Worm (Caenorhabditis elegans) whole organism, L1 larva: Measurements from ENCODE around the gene B0464.6.

Source experiments
- aha-1 ChIP-seq: fragments of 150-350 bp; optimal IDR thresholded peaks from 2 replicates; lab custom pipeline; 2014; ENCODE audit warnings: missing biosample characterization, missing genetic modification characterization
- aly-2 ChIP-seq: fragments of 150-350 bp; optimal IDR thresholded peaks from 2 replicates; lab custom pipeline; 2014; ENCODE audit warnings: missing biosample characterization, missing genetic modification characterization
- ama-1 ChIP-seq: fragments of 150-350 bp; optimal IDR thresholded peaks from 2 replicates; lab custom pipeline; 2014
- blmp-1 ChIP-seq: fragments of 150-350 bp; optimal IDR thresholded peaks from 2 replicates; lab custom pipeline; 2014; ENCODE audit warnings: missing biosample characterization, missing genetic modification characterization
- dsc-1 ChIP-seq: sonication (generic microtip); optimal IDR thresholded peaks from 2 replicates; lab custom pipeline; 2016; ENCODE audit warnings: mild to moderate bottlenecking, missing genetic modification characterization, missing compliant biosample characterization
- efl-1 ChIP-seq, 4 experiments: fragments of 150-350 bp; optimal IDR thresholded peaks in 3 of 4; peaks in 1 of 4; 1 replicate in 1 of 4; 2 replicates in 3 of 4; lab custom pipeline; 2014; ENCODE audit warnings: missing biosample characterization in 2 of 4, missing genetic modification characterization in 2 of 4, missing genetic modification reagents in 2 of 4
- egl-13 ChIP-seq: sonication (generic microtip); optimal IDR thresholded peaks from 2 replicates; lab custom pipeline; 2016; ENCODE audit warnings: missing genotype, missing genetic modification reagents, missing genetic modification characterization, missing compliant biosample characterization
- elt-2 ChIP-seq: sonication (generic microtip); optimal IDR thresholded peaks from 2 replicates; lab custom pipeline; 2016; ENCODE audit warnings: missing genetic modification characterization, mild to moderate bottlenecking, inconsistent platforms, missing compliant biosample characterization, missing genetic modification reagents
- ets-5 ChIP-seq: fragments of 200-800 bp; sonication (Bioruptor generic); IDR thresholded peaks from 2 replicates; pipeline ENCODE4 v1.3.6; 2022; ENCODE audit warnings: missing genetic modification characterization, missing compliant biosample characterization
- fkh-10 ChIP-seq: sonication (generic microtip); optimal IDR thresholded peaks from 2 replicates; lab custom pipeline; 2017; ENCODE audit warnings: missing biosample characterization, missing genetic modification reagents, missing genetic modification characterization
- fkh-4 ChIP-seq: sonication (generic microtip); optimal IDR thresholded peaks from 2 replicates; lab custom pipeline; 2016; ENCODE audit warnings: missing compliant biosample characterization, missing genetic modification characterization, borderline replicate concordance
- grh-1 ChIP-seq: fragments of 200-800 bp; sonication (Bioruptor generic); IDR thresholded peaks from 2 replicates; pipeline ENCODE4 v1.3.6; 2022; ENCODE audit warnings: missing genetic modification reagents, missing genetic modification characterization, missing compliant biosample characterization
- jun-1 ChIP-seq: fragments of 150-350 bp; optimal IDR thresholded peaks from 2 replicates; lab custom pipeline; 2014; ENCODE audit warnings: missing biosample characterization, missing genetic modification reagents, missing genetic modification characterization
- lin-13 ChIP-seq: fragments of 150-350 bp; optimal IDR thresholded peaks from 2 replicates; lab custom pipeline; 2014; ENCODE audit warnings: missing biosample characterization, missing genetic modification reagents, missing genetic modification characterization
- lin-14 ChIP-seq: fragments of 200-800 bp; sonication (Bioruptor generic); optimal IDR thresholded peaks from 2 replicates; lab custom pipeline; 2018; ENCODE audit warnings: mild to moderate bottlenecking, missing genetic modification characterization, moderate library complexity, missing compliant biosample characterization
- lin-35 ChIP-seq, 2 experiments: fragments of 150-350 bp; optimal IDR thresholded peaks; 2 replicates each; lab custom pipeline; 2014; ENCODE audit warnings: missing biosample characterization in 2 of 2, missing genetic modification characterization in 2 of 2, missing genetic modification reagents in 2 of 2
- lin-39 ChIP-seq: fragments of 150-350 bp; optimal IDR thresholded peaks from 2 replicates; lab custom pipeline; 2014; ENCODE audit warnings: missing biosample characterization, missing genetic modification reagents, missing genetic modification characterization
- lsy-2 ChIP-seq, 2 experiments: fragments of 150-350 bp; optimal IDR thresholded peaks; 2 replicates each; lab custom pipeline; 2014; ENCODE audit warnings: missing biosample characterization in 2 of 2, missing genetic modification characterization in 2 of 2
- mab-9 ChIP-seq: fragments of 200-800 bp; sonication (Bioruptor generic); IDR thresholded peaks from 2 replicates; pipeline ENCODE4 v1.3.6; 2022; ENCODE audit warnings: missing genetic modification reagents, missing genetic modification characterization, missing compliant biosample characterization
- mdl-1 ChIP-seq, 2 experiments: fragments of 150-350 bp; optimal IDR thresholded peaks; 2 replicates each; lab custom pipeline; 2014 to 2017; ENCODE audit warnings: missing biosample characterization in 2 of 2, missing genetic modification characterization in 2 of 2, inconsistent platforms in 1 of 2
- mef-2 ChIP-seq: fragments of 150-350 bp; optimal IDR thresholded peaks from 2 replicates; lab custom pipeline; 2014; ENCODE audit warnings: missing biosample characterization, missing genetic modification characterization
- nhr-20 ChIP-seq: sonication (generic microtip); optimal IDR thresholded peaks from 2 replicates; lab custom pipeline; 2016; ENCODE audit warnings: mild to moderate bottlenecking, missing genetic modification characterization, missing compliant biosample characterization
- nhr-237 ChIP-seq: fragments of 150-350 bp; optimal IDR thresholded peaks from 2 replicates; lab custom pipeline; 2014; ENCODE audit warnings: missing biosample characterization, missing genetic modification characterization
- nhr-47 ChIP-seq: sonication (generic microtip); optimal IDR thresholded peaks from 2 replicates; lab custom pipeline; 2016; ENCODE audit warnings: mild to moderate bottlenecking, missing genetic modification characterization, moderate library complexity, missing compliant biosample characterization
- nhr-71 ChIP-seq: sonication (generic microtip); optimal IDR thresholded peaks from 2 replicates; lab custom pipeline; 2016; ENCODE audit warnings: mild to moderate bottlenecking, missing genetic modification characterization, moderate library complexity, missing compliant biosample characterization
- nhr-76 ChIP-seq: sonication (generic microtip); optimal IDR thresholded peaks from 2 replicates; lab custom pipeline; 2017; ENCODE audit warnings: missing biosample characterization, missing genetic modification characterization
- nhr-84 ChIP-seq: sonication (generic microtip); optimal IDR thresholded peaks from 2 replicates; lab custom pipeline; 2017; ENCODE audit warnings: missing biosample characterization, missing genetic modification characterization
- nhr-90 ChIP-seq: sonication (generic microtip); optimal IDR thresholded peaks from 2 replicates; lab custom pipeline; 2016; ENCODE audit warnings: mild to moderate bottlenecking, missing genetic modification characterization, missing compliant biosample characterization; ENCODE audit not compliant: poor library complexity
- pag-3 ChIP-seq: sonication (generic microtip); optimal IDR thresholded peaks from 2 replicates; lab custom pipeline; 2017; ENCODE audit warnings: missing genetic modification characterization, mild to moderate bottlenecking, missing compliant biosample characterization, antibody characterized with exemption, borderline replicate concordance; ENCODE audit not compliant: insufficient read depth
- pqm-1 ChIP-seq: sonication (generic microtip); optimal IDR thresholded peaks from 3 replicates; lab custom pipeline; 2017; ENCODE audit warnings: missing biosample characterization, missing genetic modification characterization
- rnt-1 ChIP-seq: sonication (generic microtip); optimal IDR thresholded peaks from 2 replicates; lab custom pipeline; 2016; ENCODE audit warnings: mild to moderate bottlenecking, missing genetic modification characterization, moderate library complexity, missing compliant biosample characterization
- snpc-4 ChIP-seq: fragments of 150-350 bp; optimal IDR thresholded peaks from 2 replicates; lab custom pipeline; 2014; ENCODE audit warnings: missing biosample characterization, missing genetic modification characterization
- snu-23 ChIP-seq: sonication (generic microtip); optimal IDR thresholded peaks from 2 replicates; lab custom pipeline; 2016; ENCODE audit warnings: missing genetic modification characterization, missing compliant biosample characterization
- sptf-1 ChIP-seq: fragments of 150-350 bp; optimal IDR thresholded peaks from 2 replicates; lab custom pipeline; 2014; ENCODE audit warnings: missing biosample characterization, missing genetic modification characterization
- unc-86 ChIP-seq: sonication (generic microtip); optimal IDR thresholded peaks from 2 replicates; lab custom pipeline; 2016; ENCODE audit warnings: missing genetic modification characterization, missing compliant biosample characterization
- unc-98 ChIP-seq: fragments of 200-800 bp; sonication (Bioruptor generic); IDR thresholded peaks from 2 replicates; pipeline ENCODE4 v1.3.6; 2022; ENCODE audit warnings: missing genetic modification characterization, missing compliant biosample characterization
- vab-15 ChIP-seq: sonication (generic microtip); optimal IDR thresholded peaks from 2 replicates; lab custom pipeline; 2017; ENCODE audit warnings: missing genotype, mild to moderate bottlenecking, missing genetic modification characterization, missing compliant biosample characterization
- xbp-1 ChIP-seq: sonication (generic microtip); optimal IDR thresholded peaks from 2 replicates; lab custom pipeline; 2016; ENCODE audit warnings: missing genetic modification characterization, missing compliant biosample characterization
- zag-1 ChIP-seq: fragments of 150-350 bp; optimal IDR thresholded peaks from 2 replicates; lab custom pipeline; 2014; ENCODE audit warnings: missing biosample characterization, missing genetic modification characterization
- zip-4 ChIP-seq: fragments of 200-800 bp; sonication (Bioruptor generic); optimal IDR thresholded peaks from 2 replicates; lab custom pipeline; 2018; ENCODE audit warnings: mild to moderate bottlenecking, missing genetic modification characterization, moderate library complexity, missing compliant biosample characterization
- ztf-11 ChIP-seq, 2 experiments: sonication (generic microtip); optimal IDR thresholded peaks; 2 replicates each; lab custom pipeline; 2016 to 2017; ENCODE audit warnings: missing genetic modification characterization in 2 of 2, missing biosample characterization in 1 of 2, missing compliant biosample characterization in 1 of 2
- ztf-4 ChIP-seq: fragments of 150-350 bp; optimal IDR thresholded peaks from 2 replicates; lab custom pipeline; 2014; ENCODE audit warnings: missing biosample characterization, missing genetic modification characterization

B0464.6 gene

DNA sequence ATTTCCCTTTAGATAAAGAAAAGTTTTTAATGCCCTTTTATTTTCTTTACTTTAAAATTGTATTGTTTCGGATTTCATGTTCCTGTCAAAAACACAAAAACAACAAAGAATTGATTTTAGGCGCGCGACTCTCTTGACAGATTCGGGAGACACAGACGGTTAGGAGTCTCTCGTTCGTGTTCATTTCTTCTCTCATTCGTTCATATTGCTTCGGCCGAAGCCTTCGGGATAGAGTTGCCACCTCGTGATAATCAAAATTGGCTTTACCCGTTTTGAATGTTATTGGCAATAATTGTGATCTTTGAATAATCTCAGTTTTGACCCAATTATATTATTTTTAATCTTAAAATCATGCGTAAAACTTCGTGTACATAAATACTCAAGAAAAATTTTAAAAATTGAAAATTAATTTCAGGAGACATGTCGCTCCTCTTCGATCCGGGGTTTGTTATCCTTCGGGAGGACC, 45.3 kb upstream of the B0464.6 start, which contains the start of gene F55H2.5:
Gene F55H2.5, plus strand, starts transcription at position 416 of the 466 bp plus-strand sequence.
- TF ChIP-seq zag-1 (tag; lab: Kevin White, UChicago) (no peak), nhr-84 (tag; lab: Kevin White, UChicago) (no peak), nhr-76 (no peak), unc-98 (GFP tag; lab: Robert Waterston, UW) (no peak), lin-14 (GFP tag; lab: Kevin White, UChicago) (no peak), ztf-11 (tag; optimal IDR thresholded peaks at IDR 0.05; lab: Kevin White, UChicago) (no peak), grh-1 (GFP tag; lab: Robert Waterston, UW) (no peak), pag-3 (tag; lab: Kevin White, UChicago) (no peak), mef-2 (tag; lab: Kevin White, UChicago) (no peak), dsc-1 (no peak), mdl-1 (tag; optimal IDR thresholded peaks at IDR 0.05; lab: Kevin White, UChicago) (no peak), blmp-1 (tag; lab: Kevin White, UChicago) (no peak), egl-13 (no peak), nhr-90 (no peak), fkh-4 (tag; lab: Kevin White, UChicago) (no peak)
- TF ChIP-seq, all 84 proteins: peak for 0

DNA sequence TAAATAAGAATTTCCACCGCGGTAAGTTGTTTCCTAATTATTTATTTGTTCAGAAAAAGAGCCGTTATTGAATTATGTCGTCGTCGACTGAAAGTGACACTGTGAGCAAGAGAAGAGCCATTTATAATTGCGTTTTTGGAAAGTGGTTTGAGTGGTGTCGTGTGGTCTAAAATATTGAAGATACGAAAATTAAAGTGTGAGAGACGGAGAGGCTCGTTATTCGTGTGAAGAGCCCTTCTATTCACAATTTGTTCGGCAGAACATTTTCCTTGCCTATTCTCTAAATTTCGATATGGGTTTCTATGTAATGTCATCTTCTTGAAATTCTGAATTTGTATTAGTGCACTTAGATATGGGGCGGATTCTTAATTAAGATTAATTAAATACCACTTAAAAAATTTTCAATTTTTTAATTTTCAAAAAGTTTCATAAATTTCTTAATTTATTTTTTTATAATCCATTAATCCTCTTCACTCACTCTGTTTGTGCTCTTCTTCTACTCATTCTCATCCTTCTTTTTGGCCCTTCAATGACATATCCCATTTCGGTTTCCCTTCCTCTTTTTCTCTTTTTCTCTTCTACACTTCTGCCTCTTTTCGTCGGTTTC, 44.1 kb upstream of the B0464.6 start:
- TF ChIP-seq ets-5 = no peak
- TF ChIP-seq snu-23 (GFP tag; lab: Kevin White, UChicago) = peak; percentile 51
- no peak for TF ChIP-seq egl-13
- TF ChIP-seq pqm-1 (tag; lab: Kevin White, UChicago) = no peak
- no peak for TF ChIP-seq nhr-47 (tag; lab: Kevin White, UChicago)
- TF ChIP-seq snpc-4 (tag; lab: Kevin White, UChicago) = no peak
- no peak for TF ChIP-seq jun-1 (tag; lab: Kevin White, UChicago)
- peak; percentile 51 for TF ChIP-seq ztf-4 (tag; lab: Kevin White, UChicago)
- peak; percentile 25 for TF ChIP-seq lin-14 (GFP tag; lab: Kevin White, UChicago)
- TF ChIP-seq zag-1 (tag; lab: Kevin White, UChicago) = no peak
- peak; percentile 57 for TF ChIP-seq aly-2 (tag; lab: Kevin White, UChicago)
- TF ChIP-seq nhr-71 (tag; lab: Kevin White, UChicago) = peak; percentile 55
- TF ChIP-seq elt-2 = no peak
- TF ChIP-seq efl-1 (optimal IDR thresholded peaks at IDR 0.05; lab: Kevin White, UChicago) = peak; percentile 2 to 9
- TF ChIP-seq efl-1 (GFP tag; optimal IDR thresholded peaks at IDR 0.05 in 1 of 2; lab: Kevin White, UChicago) = peak in 1 of 2 experiments; percentile 91
- TF ChIP-seq nhr-237 (tag; lab: Kevin White, UChicago) = no peak
- no peak for TF ChIP-seq mab-9 (GFP tag; lab: Robert Waterston, UW)
- no peak for TF ChIP-seq unc-86 (tag; lab: Kevin White, UChicago)
- peak; percentile 14 for TF ChIP-seq nhr-20 (tag; lab: Kevin White, UChicago)
- peak; percentile 17 for TF ChIP-seq lin-13 (GFP tag; lab: Kevin White, UChicago)
- TF ChIP-seq sptf-1 = no peak
- TF ChIP-seq aha-1 = no peak
- TF ChIP-seq nhr-90 = no peak
- no peak for TF ChIP-seq vab-15 (tag; lab: Kevin White, UChicago)
- no peak for TF ChIP-seq mef-2 (tag; lab: Kevin White, UChicago)
- TF ChIP-seq lin-35 (GFP tag; optimal IDR thresholded peaks at IDR 0.05; lab: Kevin White, UChicago) = peak in 1 of 2 experiments; percentile 27
- TF ChIP-seq lin-39 (tag; lab: Kevin White, UChicago) = no peak
- TF ChIP-seq fkh-10 = peak; percentile 36
- TF ChIP-seq xbp-1 (tag; lab: Kevin White, UChicago) = no peak
- peak; percentile 2 to 43 for TF ChIP-seq lsy-2 (tag; optimal IDR thresholded peaks at IDR 0.05; lab: Kevin White, UChicago)
- TF ChIP-seq zip-4 (GFP tag; lab: Kevin White, UChicago) = no peak
- TF ChIP-seq ama-1 (lab: Kevin White, UChicago) = peak; percentile 56
- TF ChIP-seq rnt-1 (tag; lab: Kevin White, UChicago) = peak; percentile 7
